Fruit fly (Drosophila melanogaster): ENCODE data around the gene Ugt302C1.

Gene Ugt302C1

dm6 chr3R:11200042-11200884 lies 43.4 kb downstream of the Ugt302C1 start:
- TF ChIP-seq CG8478 (optimal IDR thresholded peaks at IDR 0.05) (no peak), EcR (GFP tag; optimal IDR thresholded peaks at IDR 0.05) (peak in 1 of 2 experiments; percentile 74), pan (optimal IDR thresholded peaks at IDR 0.05) (no peak), psq (optimal IDR thresholded peaks at IDR 0.05) (no peak)

dm6 chr3R:11200885-11201421 lies 44.1 kb downstream of the Ugt302C1 start:
- no peak for TF ChIP-seq usp (GFP tag; optimal IDR thresholded peaks at IDR 0.05)
- peak; percentile 88 for TF ChIP-seq pan (optimal IDR thresholded peaks at IDR 0.05)

- TF ChIP-seq usp (GFP tag; optimal IDR thresholded peaks at IDR 0.05) = no peak
- no peak for TF ChIP-seq pan (optimal IDR thresholded peaks at IDR 0.05)
- TF ChIP-seq psq (optimal IDR thresholded peaks at IDR 0.05) = no peak
- TF ChIP-seq EcR (GFP tag; optimal IDR thresholded peaks at IDR 0.05) = no peak
- no peak for TF ChIP-seq CG8478 (optimal IDR thresholded peaks at IDR 0.05)
- TF ChIP-seq Dll (optimal IDR thresholded peaks at IDR 0.05) = no peak
These were observed 52.0 kb downstream of the Ugt302C1 start for dm6 chr3R:11208766-11209331.
